Worm (Caenorhabditis elegans) whole organism, L1 larva: Measurements from ENCODE around the gene C27D9.2.

Experiments used
- C34B4.2 ChIP-seq: sonication (generic microtip); optimal IDR thresholded peaks from 2 replicates; lab custom pipeline; 2017; ENCODE audit warnings: mild to moderate bottlenecking, missing genetic modification characterization, missing compliant biosample characterization
- Y116A8C.19 ChIP-seq: sonication (generic microtip); optimal IDR thresholded peaks from 2 replicates; lab custom pipeline; 2016; ENCODE audit warnings: missing compliant biosample characterization, missing genetic modification characterization, borderline replicate concordance
- blmp-1 ChIP-seq: fragments of 150-350 bp; optimal IDR thresholded peaks from 2 replicates; lab custom pipeline; 2014; ENCODE audit warnings: missing biosample characterization, missing genetic modification characterization
- ceh-82 ChIP-seq, 3 experiments: fragments of 150-350 bp in 1 of 3; sonication (generic microtip) in 2 of 3; optimal IDR thresholded peaks; 2 replicates each; lab custom pipeline; 2014 to 2017; ENCODE audit warnings: missing biosample characterization in 3 of 3, missing genetic modification characterization in 3 of 3
- efl-3 ChIP-seq: fragments of 200-800 bp; sonication (Bioruptor generic); optimal IDR thresholded peaks from 2 replicates; lab custom pipeline; 2018; ENCODE audit warnings: mild to moderate bottlenecking, missing genetic modification characterization, missing compliant biosample characterization
- isw-1 ChIP-seq: fragments of 200-800 bp; sonication (Bioruptor generic); IDR thresholded peaks from 2 replicates; pipeline ENCODE4 v1.3.6; 2022; ENCODE audit warnings: missing genetic modification characterization, missing compliant biosample characterization
- lin-14 ChIP-seq: fragments of 200-800 bp; sonication (Bioruptor generic); optimal IDR thresholded peaks from 2 replicates; lab custom pipeline; 2018; ENCODE audit warnings: mild to moderate bottlenecking, missing genetic modification characterization, moderate library complexity, missing compliant biosample characterization
- nhr-20 ChIP-seq: sonication (generic microtip); optimal IDR thresholded peaks from 2 replicates; lab custom pipeline; 2016; ENCODE audit warnings: mild to moderate bottlenecking, missing genetic modification characterization, missing compliant biosample characterization
- snpc-4 ChIP-seq: fragments of 150-350 bp; optimal IDR thresholded peaks from 2 replicates; lab custom pipeline; 2014; ENCODE audit warnings: missing biosample characterization, missing genetic modification characterization

Gene C27D9.2

DNA sequence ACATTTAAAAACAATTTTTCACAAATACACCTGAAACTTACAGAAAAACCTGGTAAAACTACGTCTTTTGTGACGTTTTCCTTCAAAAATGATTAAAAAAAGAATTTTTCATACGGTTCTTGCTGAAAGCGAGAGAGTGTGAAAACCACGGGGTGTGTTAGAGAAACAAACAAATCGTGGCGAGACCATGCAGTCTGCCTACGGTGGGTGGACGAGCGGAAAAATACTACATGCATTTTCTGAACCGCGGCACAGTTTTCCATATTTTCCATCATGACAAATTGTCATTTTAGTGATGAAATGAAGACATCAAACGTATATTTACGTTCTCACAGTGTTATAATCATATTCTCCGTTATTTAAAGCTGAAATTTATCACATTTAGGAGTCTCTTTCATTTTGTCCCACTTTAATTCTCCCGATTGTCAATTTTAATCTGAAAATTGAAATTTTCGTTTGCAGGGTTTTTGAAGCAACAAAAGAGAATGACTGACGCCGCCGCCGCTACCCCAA, 50.2 kb downstream of the C27D9.2 start, which contains the start of the genes F10G7.9 and tsn-1 (continued):
- TF ChIP-seq C34B4.2 (tag; lab: Kevin White, UChicago) (no peak), nhr-20 (peak; percentile 58), ceh-82 (tag; optimal IDR thresholded peaks at IDR 0.05; lab: Kevin White, UChicago) (peak; percentile 21 to 62 (median 38)), snpc-4 (tag; lab: Kevin White, UChicago) (no peak), efl-3 (GFP tag; lab: Kevin White, UChicago) (no peak), lin-14 (GFP tag; lab: Kevin White, UChicago) (peak; percentile 68), blmp-1 (tag; lab: Kevin White, UChicago) (no peak), Y116A8C.19 (no peak), isw-1 (GFP tag; lab: Robert Waterston, UW) (peak; percentile 50)
